Fruit fly (Drosophila melanogaster) whole organism, embryonic: Measurements from ENCODE around the gene CG32462.

ENCODE experiments used
- BEAF-32 ChIP-seq: fragments of 200-800 bp; sonication (Bioruptor generic); optimal IDR thresholded peaks from 3 replicates; lab custom pipeline; 2017; ENCODE audit warnings: missing biosample characterization, missing genetic modification characterization, mild to moderate bottlenecking, moderate library complexity, missing genetic modification reagents
- BtbVII ChIP-seq: fragments of 200-800 bp; sonication (Bioruptor generic); optimal IDR thresholded peaks from 3 replicates; lab custom pipeline; 2017; ENCODE audit warnings: missing biosample characterization, mild to moderate bottlenecking, missing genetic modification characterization
- CG10274 ChIP-seq: fragments of 200-800 bp; sonication (Bioruptor generic); optimal IDR thresholded peaks from 3 replicates; lab custom pipeline; 2017; ENCODE audit warnings: missing biosample characterization, mild to moderate bottlenecking, missing genetic modification characterization
- CG10321 ChIP-seq: fragments of 200-800 bp; sonication (Bioruptor generic); IDR thresholded peaks from 2 replicates; pipeline ENCODE4 v1.3.6; 2022; ENCODE audit warnings: missing biosample characterization, missing genetic modification characterization
- CG10462 ChIP-seq: fragments of 200-800 bp; sonication (Bioruptor generic); optimal IDR thresholded peaks from 2 replicates; lab custom pipeline; 2016; ENCODE audit warnings: missing biosample characterization, missing genetic modification characterization
- CG14050 ChIP-seq: fragments of 200-800 bp; sonication (Bioruptor generic); IDR thresholded peaks from 3 replicates; pipeline ENCODE4 v1.3.6; 2022; ENCODE audit warnings: missing biosample characterization, missing genetic modification characterization
- CG17359 ChIP-seq: fragments of 200-800 bp; sonication (Bioruptor generic); optimal IDR thresholded peaks from 3 replicates; lab custom pipeline; 2018; ENCODE audit warnings: missing biosample characterization, mild to moderate bottlenecking, missing genetic modification characterization, moderate library complexity
- CG31224 ChIP-seq: fragments of 200-800 bp; sonication (Bioruptor generic); IDR thresholded peaks from 2 replicates; pipeline ENCODE4 v1.3.6; 2022; ENCODE audit warnings: missing biosample characterization, missing genetic modification characterization
- CG31441 ChIP-seq: fragments of 200-800 bp; sonication (Bioruptor generic); IDR thresholded peaks from 2 replicates; pipeline ENCODE4 v1.3.6; 2022; ENCODE audit warnings: missing biosample characterization, missing genetic modification characterization
- CG33213 ChIP-seq: fragments of 200-800 bp; sonication (Bioruptor generic); optimal IDR thresholded peaks from 3 replicates; lab custom pipeline; 2016; ENCODE audit warnings: missing biosample characterization, missing genetic modification characterization
- CG42726 ChIP-seq: fragments of 200-800 bp; sonication (Bioruptor generic); IDR thresholded peaks from 2 replicates; pipeline ENCODE4 v1.3.6; 2022; ENCODE audit warnings: missing biosample characterization, missing genetic modification characterization; ENCODE audit not compliant: partially characterized antibody
- CG5953 ChIP-seq: fragments of 200-800 bp; sonication (Bioruptor generic); IDR thresholded peaks from 2 replicates; pipeline ENCODE4 v1.3.6; 2022; ENCODE audit warnings: missing biosample characterization, missing genetic modification characterization
- CG6272 ChIP-seq: fragments of 200-800 bp; sonication (Bioruptor generic); IDR thresholded peaks from 2 replicates; pipeline ENCODE4 v1.3.6; 2022; ENCODE audit warnings: missing biosample characterization, missing genetic modification characterization
- CG9797 ChIP-seq: fragments of 200-800 bp; sonication (Bioruptor generic); optimal IDR thresholded peaks from 3 replicates; lab custom pipeline; 2018; ENCODE audit warnings: missing biosample characterization, mild to moderate bottlenecking, missing genetic modification characterization
- CoRest ChIP-seq: fragments of 200-800 bp; sonication (Bioruptor generic); optimal IDR thresholded peaks from 3 replicates; lab custom pipeline; 2018; ENCODE audit warnings: missing biosample characterization, mild to moderate bottlenecking, missing genetic modification characterization, moderate library complexity
- D ChIP-seq, 2 experiments: fragments of 200-800 bp in 1 of 2; fragments of >200 bp in 1 of 2; sonication (Bioruptor generic) in 1 of 2; optimal IDR thresholded peaks; 2 replicates in 1 of 2; 3 replicates in 1 of 2; lab custom pipeline; 2017; ENCODE audit warnings: mild to moderate bottlenecking in 1 of 2, missing biosample characterization in 1 of 2, missing genetic modification characterization in 1 of 2, missing genetic modification reagents in 1 of 2
- HLH3B ChIP-seq: fragments of 200-800 bp; sonication (Bioruptor generic); IDR thresholded peaks from 2 replicates; pipeline ENCODE4 v1.3.6; 2022; ENCODE audit warnings: missing biosample characterization, missing genetic modification characterization
- HLH4C ChIP-seq: fragments of 200-800 bp; sonication (Bioruptor generic); IDR thresholded peaks from 3 replicates; pipeline ENCODE4 v1.3.6; 2022; ENCODE audit warnings: missing biosample characterization, missing genetic modification characterization; ENCODE audit not compliant: partially characterized antibody
- HLH54F ChIP-seq: fragments of 200-800 bp; sonication (Bioruptor generic); optimal IDR thresholded peaks from 3 replicates; lab custom pipeline; 2016; ENCODE audit warnings: missing biosample characterization, missing genetic modification characterization
- HmgD ChIP-seq: fragments of 200-800 bp; sonication (Bioruptor generic); optimal IDR thresholded peaks from 3 replicates; lab custom pipeline; 2016; ENCODE audit warnings: missing biosample characterization, missing genetic modification characterization
- Hr51 ChIP-seq, 2 experiments: fragments of 200-800 bp; sonication (Bioruptor generic); optimal IDR thresholded peaks; 2 replicates in 1 of 2; 3 replicates in 1 of 2; lab custom pipeline; 2016 to 2018; ENCODE audit warnings: missing biosample characterization in 2 of 2, missing genetic modification characterization in 2 of 2, mild to moderate bottlenecking in 1 of 2, moderate library complexity in 1 of 2
- Lhr ChIP-seq: fragments of 200-800 bp; sonication (Bioruptor generic); optimal IDR thresholded peaks from 3 replicates; lab custom pipeline; 2017; ENCODE audit warnings: mild to moderate bottlenecking, missing biosample characterization, missing genetic modification reagents, missing genetic modification characterization
- MTF-1 ChIP-seq: fragments of 200-800 bp; sonication (Bioruptor generic); optimal IDR thresholded peaks from 2 replicates; lab custom pipeline; 2018; ENCODE audit warnings: missing biosample characterization, mild to moderate bottlenecking, missing genetic modification characterization, borderline replicate concordance
- Nf-YC ChIP-seq: fragments of 200-800 bp; optimal IDR thresholded peaks from 3 replicates; lab custom pipeline; 2019; ENCODE audit warnings: missing biosample characterization, mild to moderate bottlenecking, missing genetic modification characterization, moderate library complexity
- Opbp ChIP-seq: fragments of 200-800 bp; sonication (Bioruptor generic); IDR thresholded peaks from 3 replicates; pipeline ENCODE4 v1.3.6; 2022; ENCODE audit warnings: missing biosample characterization, missing genetic modification characterization; ENCODE audit not compliant: partially characterized antibody
- Optix ChIP-seq: fragments of 200-800 bp; sonication (Bioruptor generic); IDR thresholded peaks from 3 replicates; pipeline ENCODE4 v1.3.6; 2022; ENCODE audit warnings: missing biosample characterization, missing genetic modification characterization
- Side ChIP-seq: fragments of 200-800 bp; sonication (Bioruptor generic); optimal IDR thresholded peaks from 2 replicates; lab custom pipeline; 2016; ENCODE audit warnings: missing biosample characterization, missing genetic modification characterization
- ap ChIP-seq: fragments of 200-800 bp; sonication (Bioruptor generic); IDR thresholded peaks from 2 replicates; pipeline ENCODE4 v1.3.6; 2022; ENCODE audit warnings: missing biosample characterization, missing genetic modification characterization
- ara ChIP-seq: fragments of 200-800 bp; sonication (Bioruptor generic); IDR thresholded peaks from 2 replicates; pipeline ENCODE4 v1.3.6; 2022; ENCODE audit warnings: missing biosample characterization, missing genetic modification characterization
- ci ChIP-seq: fragments of 200-800 bp; sonication (Bioruptor generic); IDR thresholded peaks from 3 replicates; pipeline ENCODE4 v1.3.6; 2022; ENCODE audit warnings: missing biosample characterization, missing genetic modification characterization
- exex ChIP-seq: fragments of 200-800 bp; sonication (Bioruptor generic); optimal IDR thresholded peaks from 4 replicates; lab custom pipeline; 2018; ENCODE audit warnings: missing biosample characterization, mild to moderate bottlenecking, missing genetic modification characterization, moderate library complexity
- gfzf ChIP-seq: fragments of 200-800 bp; sonication (Bioruptor generic); optimal IDR thresholded peaks from 2 replicates; lab custom pipeline; 2016; ENCODE audit warnings: missing biosample characterization, mild to moderate bottlenecking, missing genetic modification characterization, moderate library complexity
- grau ChIP-seq: fragments of 200-800 bp; optimal IDR thresholded peaks from 3 replicates; lab custom pipeline; 2019; ENCODE audit warnings: missing biosample characterization, mild to moderate bottlenecking, missing genetic modification characterization, moderate library complexity
- hth ChIP-seq: fragments of >200 bp; optimal IDR thresholded peaks from 2 replicates; lab custom pipeline; 2017; ENCODE audit warnings: inconsistent platforms
- lab ChIP-seq: fragments of 200-800 bp; sonication (Bioruptor generic); optimal IDR thresholded peaks from 3 replicates; lab custom pipeline; 2017; ENCODE audit warnings: missing biosample characterization, missing genetic modification characterization, mild to moderate bottlenecking, moderate library complexity, missing genetic modification reagents
- lov ChIP-seq, 2 experiments: fragments of 200-800 bp in 1 of 2; fragments of >200 bp in 1 of 2; sonication (Bioruptor generic) in 1 of 2; IDR thresholded peaks in 1 of 2; optimal IDR thresholded peaks in 1 of 2; 2 replicates in 1 of 2; 3 replicates in 1 of 2; pipeline versions ENCODE4 v1.3.6 to Lab custom; 2017 to 2022; ENCODE audit warnings: missing biosample characterization in 1 of 2, missing genetic modification characterization in 1 of 2
- mld ChIP-seq: fragments of 200-800 bp; sonication (Bioruptor generic); IDR thresholded peaks from 3 replicates; pipeline ENCODE4 v1.3.6; 2022; ENCODE audit warnings: missing biosample characterization, missing genetic modification characterization; ENCODE audit not compliant: partially characterized antibody
- nerfin-2 ChIP-seq: fragments of 200-800 bp; sonication (Bioruptor generic); IDR thresholded peaks from 2 replicates; pipeline ENCODE4 v1.3.6; 2022; ENCODE audit warnings: missing biosample characterization, missing genetic modification characterization; ENCODE audit not compliant: partially characterized antibody
- otp ChIP-seq: fragments of 200-800 bp; sonication (Bioruptor generic); IDR thresholded peaks from 3 replicates; pipeline ENCODE4, ENCODE4 v1.3.6; 2022; ENCODE audit warnings: missing biosample characterization, missing genetic modification characterization
- psq ChIP-seq: fragments of 200-800 bp; sonication (Bioruptor generic); optimal IDR thresholded peaks from 2 replicates; lab custom pipeline; 2017; ENCODE audit warnings: missing biosample characterization, missing genetic modification characterization
- rib ChIP-seq: fragments of 200-800 bp; sonication (Bioruptor generic); IDR thresholded peaks from 2 replicates; pipeline ENCODE4 v1.3.6; 2022; ENCODE audit warnings: missing biosample characterization, missing genetic modification characterization
- sqz ChIP-seq: fragments of 200-800 bp; sonication (Bioruptor generic); optimal IDR thresholded peaks from 3 replicates; lab custom pipeline; 2018; ENCODE audit warnings: missing biosample characterization, mild to moderate bottlenecking, missing genetic modification characterization
- sug ChIP-seq: fragments of 200-800 bp; optimal IDR thresholded peaks from 2 replicates; lab custom pipeline; 2019; ENCODE audit warnings: missing biosample characterization, mild to moderate bottlenecking, missing genetic modification characterization, moderate library complexity
- vfl ChIP-seq: fragments of 200-800 bp; sonication (Bioruptor generic); optimal IDR thresholded peaks from 2 replicates; lab custom pipeline; 2016; ENCODE audit warnings: missing biosample characterization, missing genetic modification characterization

Gene CG32462

DNA sequence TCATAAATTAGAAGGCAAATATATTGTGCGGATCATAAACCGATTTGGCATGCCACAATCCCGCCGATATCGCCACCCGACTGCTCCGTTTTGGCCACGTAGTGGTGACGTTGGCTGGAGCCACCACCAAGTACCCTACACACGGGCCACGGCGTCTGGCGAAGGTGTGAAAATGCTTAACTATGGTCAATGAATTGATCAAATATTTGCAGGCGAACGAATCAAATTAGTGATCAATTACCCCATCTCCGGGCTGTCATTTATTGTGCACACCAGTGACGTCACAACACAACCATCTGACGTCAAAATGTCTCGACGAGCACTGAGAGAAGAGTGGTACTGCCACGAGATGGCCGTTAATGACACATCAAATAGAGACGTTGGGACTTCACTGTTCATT, 34.4 kb upstream of the CG32462 start:
- TF ChIP-seq CG9797 (GFP tag; lab: Kevin White, UChicago) (no peak), CG17359 (no peak), CoRest (no peak), Optix (GFP tag; lab: Robert Waterston, UW) (no peak), HLH54F (GFP tag; lab: Kevin White, UChicago) (no peak), CG5953 (GFP tag; lab: Robert Waterston, UW) (no peak), nerfin-2 (GFP tag; lab: Robert Waterston, UW) (no peak), psq (GFP tag; lab: Kevin White, UChicago) (no peak), CG10462 (GFP tag; lab: Kevin White, UChicago) (no peak), lab (GFP tag; lab: Kevin White, UChicago) (peak; percentile 1), CG10274 (GFP tag; lab: Kevin White, UChicago) (no peak), CG31224 (0 out of 2 replicates have a peak, but pooled peaks have one; percentile 20), ara (GFP tag; lab: Robert Waterston, UW) (no peak), Lhr (GFP tag; lab: Kevin White, UChicago) (no peak), Hr51 (GFP tag; optimal IDR thresholded peaks at IDR 0.05; lab: Kevin White, UChicago) (no peak), MTF-1 (GFP tag; lab: Kevin White, UChicago) (no peak), HLH4C (GFP tag; lab: Robert Waterston, UW) (no peak), otp (GFP tag; lab: Robert Waterston, UW) (peak; percentile 66; the same call in 1 of the 3 replicates), exex (tag; lab: Kevin White, UChicago) (peak; percentile 27), Nf-YC (tag; lab: Kevin White, UChicago) (no peak), CG10321 (GFP tag; lab: Robert Waterston, UW) (no peak), HmgD (GFP tag; lab: Kevin White, UChicago) (no peak), BEAF-32 (GFP tag; lab: Kevin White, UChicago) (no peak), Side (GFP tag; lab: Kevin White, UChicago) (no peak), lov (optimal IDR thresholded peaks at IDR 0.05; lab: Kevin White, UChicago) (no peak), lov (GFP tag; IDR thresholded peaks at IDR 0.05; lab: Robert Waterston, UW) (no peak), ci (GFP tag; lab: Robert Waterston, UW) (0 out of 3 replicates have a peak, but pooled peaks have one; percentile 22), CG14050 (GFP tag; lab: Robert Waterston, UW) (no peak), ap (GFP tag; lab: Robert Waterston, UW) (no peak), rib (GFP tag; lab: Robert Waterston, UW) (no peak), BtbVII (GFP tag; lab: Kevin White, UChicago) (peak; percentile 16), gfzf (GFP tag; lab: Kevin White, UChicago) (no peak), sug (peak; percentile 16), mld (no peak), hth (lab: Kevin White, UChicago) (no peak), HLH3B (GFP tag; lab: Robert Waterston, UW) (no peak), grau (no peak), D (optimal IDR thresholded peaks at IDR 0.05; lab: Kevin White, UChicago) (no peak), D (GFP tag; optimal IDR thresholded peaks at IDR 0.05; lab: Kevin White, UChicago) (no peak), sqz (GFP tag; lab: Kevin White, UChicago) (no peak), CG6272 (GFP tag; lab: Robert Waterston, UW) (no peak), CG31441 (no peak), vfl (no peak), Opbp (GFP tag; lab: Robert Waterston, UW) (no peak), CG42726 (0 out of 2 replicates have a peak, but pooled peaks have one; percentile 8), CG33213 (GFP tag; lab: Kevin White, UChicago) (no peak)
